Worm (Caenorhabditis elegans) whole organism, L2 larva: ENCODE measurements around the gene fbxc-55.

Experiments used
- blmp-1 ChIP-seq: sonication (generic microtip); optimal IDR thresholded peaks from 2 replicates; lab custom pipeline; 2017; ENCODE audit warnings: missing genetic modification characterization, mild to moderate bottlenecking, missing compliant biosample characterization, antibody characterized with exemption, moderate library complexity; ENCODE audit not compliant: insufficient read depth
- sem-4 ChIP-seq: fragments of 150-350 bp; optimal IDR thresholded peaks from 2 replicates; lab custom pipeline; 2014; ENCODE audit warnings: missing biosample characterization, missing genetic modification reagents, missing genetic modification characterization
- ztf-11 ChIP-seq: sonication (generic microtip); optimal IDR thresholded peaks from 2 replicates; lab custom pipeline; 2017; ENCODE audit warnings: missing biosample characterization, missing genetic modification characterization

ce11 chrII:3126341-3126740 lies 43.6 kb downstream of the fbxc-55 start, which contains the start of gene ins-19:
- TF ChIP-seq ztf-11 (no peak), sem-4 (tag; lab: Kevin White, UChicago) (no peak), blmp-1 (tag; lab: Kevin White, UChicago) (no peak)
